Worm (Caenorhabditis elegans): ENCODE measurements around the gene F28F9.2.

ce11 chrIV:3827724-3828123 is 11.8 kb upstream of the F28F9.2 start:
- TF ChIP-seq nhr-11 (tag; optimal IDR thresholded peaks at IDR 0.05) (no peak), tbx-2 (tag; optimal IDR thresholded peaks at IDR 0.05) (no peak), ama-1 (optimal IDR thresholded peaks at IDR 0.05) (no peak)

Data from whole organism, late embryonic.